Worm (Caenorhabditis elegans): Measurements from ENCODE around the gene srz-99.

The srz-99 gene

ce11 chrV:16726915-16727314 is 3.1 kb upstream of the srz-99 start, which contains the start of gene T25E12.14:
Gene T25E12.14 (plus strand): TSS chrV:16727215.
- TF ChIP-seq hlh-26 (GFP tag; conservative IDR thresholded peaks at IDR 0.05) (no peak), ztf-28 (GFP tag; IDR thresholded peaks at IDR 0.05) (no peak), B0035.1 (tag; optimal IDR thresholded peaks at IDR 0.05) (no peak), dpl-1 (GFP tag; optimal IDR thresholded peaks at IDR 0.05) (no peak), somi-1 (GFP tag; optimal IDR thresholded peaks at IDR 0.05) (no peak), B0019.2 (GFP tag; conservative IDR thresholded peaks at IDR 0.05) (no peak), ceh-91 (GFP tag; IDR thresholded peaks at IDR 0.05) (no peak), bed-1 (GFP tag; IDR thresholded peaks at IDR 0.05) (no peak), Y53F4B.3 (GFP tag; IDR thresholded peaks at IDR 0.05) (no peak), fkh-3 (tag; optimal IDR thresholded peaks at IDR 0.05) (no peak), nfyb-1 (GFP tag; IDR thresholded peaks at IDR 0.05) (no peak), xnd-1 (tag; optimal IDR thresholded peaks at IDR 0.05) (no peak), aptf-3 (GFP tag; IDR thresholded peaks at IDR 0.05) (no peak), attf-5 (GFP tag; optimal IDR thresholded peaks at IDR 0.05) (no peak), rpc-1 (optimal IDR thresholded peaks at IDR 0.05) (no peak), rpc-1 (tag; optimal IDR thresholded peaks at IDR 0.05) (no peak), athp-1 (tag; optimal IDR thresholded peaks at IDR 0.05) (no peak), nhr-27 (tag; optimal IDR thresholded peaks at IDR 0.05) (no peak)

ce11 chrV:16728431-16728830 is 1.6 kb upstream of the srz-99 start, which contains the start of gene fbxa-127:
Gene fbxa-127 (plus strand): TSS chrV:16728731.
- TF ChIP-seq ztf-18 (tag; optimal IDR thresholded peaks at IDR 0.05): no peak
- TF ChIP-seq lsy-27 (tag; optimal IDR thresholded peaks at IDR 0.05; ENCODE audit: borderline replicate concordance, insufficient read depth): no peak
- no peak for TF ChIP-seq lin-35 (GFP tag; optimal IDR thresholded peaks at IDR 0.05)
- no peak for TF ChIP-seq cebp-1 (GFP tag; IDR thresholded peaks at IDR 0.05)
- no peak for TF ChIP-seq cebp-1 (tag; optimal IDR thresholded peaks at IDR 0.05)
- no peak for TF ChIP-seq egl-44 (GFP tag; IDR thresholded peaks at IDR 0.05)
- no peak for TF ChIP-seq snpc-1.1 (tag; optimal IDR thresholded peaks at IDR 0.05; ENCODE audit: insufficient read depth)
- TF ChIP-seq D2030.7 (GFP tag; IDR thresholded peaks at IDR 0.05): no peak
- no peak for TF ChIP-seq Y79H2A.3 (GFP tag; conservative IDR thresholded peaks at IDR 0.05)
- no peak for TF ChIP-seq rpc-1 (optimal IDR thresholded peaks at IDR 0.05)
- TF ChIP-seq rpc-1 (tag; optimal IDR thresholded peaks at IDR 0.05): no peak
- TF ChIP-seq F55B11.4 (tag; optimal IDR thresholded peaks at IDR 0.05; ENCODE audit: borderline replicate concordance, insufficient read depth): no peak
- TF ChIP-seq F49E8.2 (tag; optimal IDR thresholded peaks at IDR 0.05; ENCODE audit: insufficient read depth): no peak
- no peak for TF ChIP-seq B0035.1 (tag; optimal IDR thresholded peaks at IDR 0.05)
- no peak for TF ChIP-seq tlf-1 (GFP tag; optimal IDR thresholded peaks at IDR 0.05)
- no peak for TF ChIP-seq hlh-12 (tag; optimal IDR thresholded peaks at IDR 0.05)
- TF ChIP-seq nfya-2 (GFP tag; IDR thresholded peaks at IDR 0.05): no peak
- TF ChIP-seq athp-1 (tag; optimal IDR thresholded peaks at IDR 0.05): no peak
- no peak for TF ChIP-seq aptf-2 (GFP tag; conservative IDR thresholded peaks at IDR 0.05)
- TF ChIP-seq pbrm-1 (GFP tag; IDR thresholded peaks at IDR 0.05): no peak

DNA sequence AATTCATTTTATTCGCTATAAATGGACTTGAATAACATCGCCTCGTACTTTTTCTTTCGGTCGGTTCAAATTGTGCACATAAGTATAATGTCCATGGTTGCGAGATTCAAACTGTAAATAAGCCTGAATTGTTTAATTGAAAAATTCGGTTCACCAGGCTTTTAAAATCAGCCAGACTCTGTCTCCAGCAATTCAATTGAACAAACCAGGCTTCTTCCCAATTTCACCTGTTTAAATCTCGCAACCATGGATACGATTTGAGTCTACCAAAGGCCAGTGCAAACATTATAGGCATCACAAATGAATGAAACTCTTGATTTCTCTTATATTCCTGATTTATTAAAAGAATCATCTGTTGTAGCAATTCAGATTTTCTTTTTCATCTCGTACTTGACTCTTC is 1.5 kb downstream of the srz-99 start, which contains the start of gene srz-100:
srz-100 (plus strand) TSS at position 301 of the 400 bp plus-strand sequence.
- TF ChIP-seq ccch-3 (GFP tag; optimal IDR thresholded peaks at IDR 0.05) (no peak), B0035.1 (tag; optimal IDR thresholded peaks at IDR 0.05) (no peak), bed-2 (GFP tag; IDR thresholded peaks at IDR 0.05) (no peak), egrh-3 (GFP tag; IDR thresholded peaks at IDR 0.05) (no peak), hmg-1.2 (GFP tag; IDR thresholded peaks at IDR 0.05) (no peak), nhr-90 (tag; optimal IDR thresholded peaks at IDR 0.05) (no peak), ekl-4 (GFP tag; IDR thresholded peaks at IDR 0.05) (no peak), T07F8.4 (tag; optimal IDR thresholded peaks at IDR 0.05) (no peak)

Data from whole organism, young adult.